Worm (Caenorhabditis elegans): ENCODE measurements around the gene ZC190.5.

DNA sequence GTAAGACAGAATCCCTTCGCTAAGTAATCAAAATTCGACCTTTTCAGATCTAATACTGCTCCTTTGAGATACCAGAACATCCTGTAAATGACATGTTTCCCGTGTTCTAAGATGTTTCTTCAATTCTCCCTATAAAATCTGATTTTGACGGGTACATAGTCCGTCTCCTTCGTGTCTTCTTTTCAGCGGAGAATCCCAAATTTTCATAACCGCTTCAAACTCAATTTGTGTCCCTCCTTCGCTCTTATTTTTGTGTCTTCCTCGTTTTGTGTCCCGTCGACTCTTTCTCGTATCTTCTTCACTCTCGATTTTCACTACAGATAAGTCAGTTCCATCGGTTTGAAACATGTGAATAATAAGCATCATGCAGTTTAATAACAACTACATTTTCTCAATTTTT is 42.8 kb upstream of the ZC190.5 start, which contains the start of gene glr-5:
- TF ChIP-seq mec-3 (tag; optimal IDR thresholded peaks at IDR 0.05; ENCODE audit: borderline replicate concordance) (no peak), nhr-232 (tag; optimal IDR thresholded peaks at IDR 0.05) (no peak), tbx-2 (tag; optimal IDR thresholded peaks at IDR 0.05) (no peak), K09A11.1 (tag; optimal IDR thresholded peaks at IDR 0.05; ENCODE audit: insufficient read depth) (no peak)
